Fruit fly (Drosophila melanogaster) whole organism, pupa: ENCODE results near the gene CG14610.

Experiments
- CG12605 ChIP-seq: fragments of 200-800 bp; sonication (Bioruptor generic); IDR thresholded peaks from 2 replicates; pipeline ENCODE4 v1.3.6; 2022; ENCODE audit warnings: missing biosample characterization, missing genetic modification characterization
- CG17806 ChIP-seq: fragments of 200-800 bp; sonication (Bioruptor generic); optimal IDR thresholded peaks from 2 replicates; lab custom pipeline; 2018; ENCODE audit warnings: missing biosample characterization, mild to moderate bottlenecking, missing genetic modification characterization, moderate library complexity
- Ets98B ChIP-seq: fragments of 200-800 bp; sonication (Bioruptor generic); IDR thresholded peaks from 2 replicates; pipeline ENCODE4 v1.3.6; 2022; ENCODE audit warnings: missing biosample characterization, missing genetic modification characterization
- Snoo ChIP-seq: fragments of 200-800 bp; sonication (Bioruptor generic); optimal IDR thresholded peaks from 3 replicates; lab custom pipeline; 2017; ENCODE audit warnings: missing biosample characterization, mild to moderate bottlenecking, missing genetic modification characterization, inconsistent platforms

dm6 chr3R:7139188-7140038 is 4.7 kb downstream of the CG14610 start:
- TF ChIP-seq CG12605 (GFP tag; lab: Robert Waterston, UW): no peak
- no peak for TF ChIP-seq Snoo (tag; lab: Kevin White, UChicago)
- no peak for TF ChIP-seq CG17806 (tag; lab: Kevin White, UChicago)
- TF ChIP-seq Ets98B (GFP tag; lab: Robert Waterston, UW): no peak
